Worm (Caenorhabditis elegans) whole organism, L4 larva: ENCODE data around the gene gpx-2.
"Not testable (repeated sequence)": the region's sequence is repeated elsewhere in the genome, so short reads cannot be mapped to it uniquely, and the experiment has no call there.

Source experiments
- D1046.2 ChIP-seq: fragments of 200-800 bp; sonication (Bioruptor generic); IDR thresholded peaks from 2 replicates; pipeline ENCODE4 v1.3.6; 2022; ENCODE audit warnings: missing genetic modification characterization, missing compliant biosample characterization
- T20F7.1 ChIP-seq: fragments of 200-800 bp; sonication (Bioruptor generic); optimal IDR thresholded peaks from 2 replicates; lab custom pipeline; 2018; ENCODE audit warnings: mild to moderate bottlenecking, missing genetic modification characterization, missing compliant biosample characterization
- ZK337.2 ChIP-seq: fragments of 200-800 bp; sonication (Bioruptor generic); IDR thresholded peaks from 2 replicates; pipeline ENCODE4 v1.3.6; 2022; ENCODE audit warnings: missing genetic modification reagents, missing genetic modification characterization, missing compliant biosample characterization
- aha-1 ChIP-seq: fragments of 150-350 bp; peaks from one replicate; lab custom pipeline; 2014; ENCODE audit warnings: missing biosample characterization, missing genetic modification characterization
- aly-2 ChIP-seq: sonication (generic microtip); optimal IDR thresholded peaks from 2 replicates; lab custom pipeline; 2018; ENCODE audit warnings: missing biosample characterization, missing genetic modification characterization
- attf-4 ChIP-seq: sonication (generic microtip); optimal IDR thresholded peaks from 3 replicates; lab custom pipeline; 2017; ENCODE audit warnings: missing biosample characterization, missing genetic modification characterization
- ceh-28 ChIP-seq: fragments of 150-350 bp; optimal IDR thresholded peaks from 2 replicates; lab custom pipeline; 2014; ENCODE audit warnings: missing biosample characterization, missing genetic modification reagents, missing genetic modification characterization
- ceh-62 ChIP-seq: sonication (generic microtip); optimal IDR thresholded peaks from 2 replicates; lab custom pipeline; 2017; ENCODE audit warnings: missing biosample characterization, missing genetic modification characterization
- cey-2 ChIP-seq: sonication (generic microtip); optimal IDR thresholded peaks from 3 replicates; lab custom pipeline; 2017; ENCODE audit warnings: missing genetic modification characterization, mild to moderate bottlenecking, missing compliant biosample characterization, antibody characterized with exemption, borderline replicate concordance; ENCODE audit not compliant: insufficient read depth
- daf-16 ChIP-seq, 3 experiments: sonication (generic microtip); optimal IDR thresholded peaks; 2 replicates each; lab custom pipeline; 2016 to 2017; ENCODE audit warnings: missing genetic modification characterization in 3 of 3, missing genetic modification reagents in 3 of 3, mild to moderate bottlenecking in 2 of 3, missing compliant biosample characterization in 2 of 3, missing biosample characterization in 1 of 3, moderate library complexity in 1 of 3
- dmd-6 ChIP-seq: fragments of 200-800 bp; sonication (Bioruptor generic); IDR thresholded peaks from 2 replicates; pipeline ENCODE4 v1.3.6; 2022; ENCODE audit warnings: missing genetic modification reagents, missing genetic modification characterization, missing compliant biosample characterization
- dmd-9 ChIP-seq: fragments of 200-800 bp; sonication (Bioruptor generic); IDR thresholded peaks from 2 replicates; pipeline ENCODE4 v1.3.6; 2022; ENCODE audit warnings: missing genetic modification reagents, missing genetic modification characterization, missing compliant biosample characterization
- dpl-1 ChIP-seq: fragments of 150-350 bp; optimal IDR thresholded peaks from 2 replicates; lab custom pipeline; 2014; ENCODE audit warnings: missing biosample characterization, missing genetic modification reagents, missing genetic modification characterization
- egl-43 ChIP-seq: fragments of 200-800 bp; sonication (Bioruptor generic); IDR thresholded peaks from 2 replicates; pipeline ENCODE4 v1.3.6; 2022; ENCODE audit warnings: missing genetic modification reagents, missing genetic modification characterization, missing compliant biosample characterization
- hif-1 ChIP-seq, 2 experiments: sonication (generic microtip); optimal IDR thresholded peaks; 2 replicates each; lab custom pipeline; 2016 to 2017; ENCODE audit warnings: missing compliant biosample characterization in 2 of 2, missing genetic modification characterization in 2 of 2, missing genetic modification reagents in 2 of 2, missing genotype in 2 of 2, mild to moderate bottlenecking in 1 of 2
- hmg-1.1 ChIP-seq: fragments of 200-800 bp; sonication (Bioruptor generic); IDR thresholded peaks from 2 replicates; pipeline ENCODE4 v1.3.6; 2022; ENCODE audit warnings: missing genetic modification reagents, missing genetic modification characterization, missing compliant biosample characterization
- lsy-2 ChIP-seq, 2 experiments: fragments of 150-350 bp in 1 of 2; sonication (generic microtip) in 1 of 2; optimal IDR thresholded peaks; 2 replicates each; lab custom pipeline; 2014 to 2017; ENCODE audit warnings: missing biosample characterization in 2 of 2, missing genetic modification characterization in 2 of 2
- mes-2 ChIP-seq: sonication (generic microtip); optimal IDR thresholded peaks from 2 replicates; lab custom pipeline; 2016; ENCODE audit warnings: missing genotype, mild to moderate bottlenecking, missing genetic modification characterization, missing compliant biosample characterization; ENCODE audit not compliant: poor library complexity, severe bottlenecking
- nhr-41 ChIP-seq: fragments of 200-800 bp; sonication (Bioruptor generic); IDR thresholded peaks from 2 replicates; pipeline ENCODE4 v1.3.6; 2022; ENCODE audit warnings: missing genetic modification reagents, missing genetic modification characterization, missing compliant biosample characterization
- nhr-42 ChIP-seq: fragments of 200-800 bp; sonication (Bioruptor generic); IDR thresholded peaks from 2 replicates; pipeline ENCODE4 v1.3.6; 2022; ENCODE audit warnings: missing genetic modification characterization, missing compliant biosample characterization
- nhr-48 ChIP-seq: sonication (generic microtip); optimal IDR thresholded peaks from 2 replicates; lab custom pipeline; 2016; ENCODE audit warnings: mild to moderate bottlenecking, missing genetic modification characterization, missing compliant biosample characterization
- nhr-6 ChIP-seq: fragments of 150-350 bp; optimal IDR thresholded peaks from 2 replicates; lab custom pipeline; 2014; ENCODE audit warnings: missing biosample characterization, missing genetic modification characterization
- pha-4 ChIP-seq, 2 experiments: fragments of 150-350 bp in 1 of 2; fragments of 200-800 bp in 1 of 2; sonication (Bioruptor generic) in 1 of 2; IDR thresholded peaks in 1 of 2; optimal IDR thresholded peaks in 1 of 2; 2 replicates each; pipeline versions ENCODE4 v1.3.6 to Lab custom; 2014 to 2022; ENCODE audit warnings: missing genetic modification characterization in 2 of 2, missing genetic modification reagents in 2 of 2, missing biosample characterization in 1 of 2, missing compliant biosample characterization in 1 of 2
- rbr-2 ChIP-seq: sonication (generic microtip); optimal IDR thresholded peaks from 2 replicates; lab custom pipeline; 2016; ENCODE audit warnings: missing genotype, missing genetic modification characterization, missing compliant biosample characterization
- saeg-2 ChIP-seq: fragments of 200-800 bp; sonication (Bioruptor generic); IDR thresholded peaks from 2 replicates; pipeline ENCODE4 v1.3.6; 2022; ENCODE audit warnings: missing genetic modification reagents, missing genetic modification characterization, missing compliant biosample characterization
- snpc-4 ChIP-seq: fragments of 150-350 bp; optimal IDR thresholded peaks from 2 replicates; lab custom pipeline; 2014; ENCODE audit warnings: missing biosample characterization, missing genetic modification characterization
- unc-130 ChIP-seq: sonication (generic microtip); optimal IDR thresholded peaks from 2 replicates; lab custom pipeline; 2016; ENCODE audit warnings: missing genetic modification reagents, missing genetic modification characterization, missing compliant biosample characterization
- unc-62 ChIP-seq, 3 experiments: fragments of 150-350 bp in 1 of 3; sonication (generic microtip); optimal IDR thresholded peaks in 2 of 3; peaks in 1 of 3; 1 replicate in 1 of 3; 2 replicates in 2 of 3; lab custom pipeline; 2014 to 2017; ENCODE audit warnings: missing biosample characterization in 3 of 3, missing genetic modification characterization in 3 of 3, missing genetic modification reagents in 3 of 3, missing genotype in 1 of 3
- vab-7 ChIP-seq: fragments of 200-800 bp; sonication (Bioruptor generic); IDR thresholded peaks from 2 replicates; pipeline ENCODE4 v1.3.6; 2022; ENCODE audit warnings: missing genetic modification reagents, missing genetic modification characterization, missing compliant biosample characterization
- zfp-2 ChIP-seq: sonication (generic microtip); optimal IDR thresholded peaks from 2 replicates; lab custom pipeline; 2016; ENCODE audit warnings: mild to moderate bottlenecking, missing genetic modification characterization, missing compliant biosample characterization
- zip-11 ChIP-seq: fragments of 200-800 bp; sonication (Bioruptor generic); IDR thresholded peaks from 2 replicates; pipeline ENCODE4 v1.3.6; 2022; ENCODE audit warnings: missing genetic modification characterization, missing compliant biosample characterization

The gpx-2 gene

ce11 chrII:14856922-14857321 is 9.6 kb upstream of the gpx-2 start, which contains the start of gene rbm-28:
rbm-28 (plus strand) TSS chrII:14857259.
- TF ChIP-seq unc-130 (GFP tag; lab: Kevin White, UChicago), result peak; percentile 59
- TF ChIP-seq snpc-4 (tag; lab: Kevin White, UChicago), result no peak
- TF ChIP-seq rbr-2 (tag; lab: Kevin White, UChicago), result no peak
- TF ChIP-seq pha-4 (GFP tag; IDR thresholded peaks at IDR 0.05; lab: Robert Waterston, UW), result no peak
- no peak for TF ChIP-seq pha-4 (tag; optimal IDR thresholded peaks at IDR 0.05; lab: Kevin White, UChicago)
- no peak for TF ChIP-seq saeg-2 (GFP tag; lab: Robert Waterston, UW)
- TF ChIP-seq aly-2 (tag; lab: Kevin White, UChicago), result no peak
- peak; percentile 95 for TF ChIP-seq mes-2 (tag; lab: Kevin White, UChicago)
- TF ChIP-seq vab-7 (GFP tag; lab: Robert Waterston, UW), result 0 out of 2 replicates have a peak, but pooled peaks have one; percentile 8
- peak in 1 of 2 experiments; percentile 49 for TF ChIP-seq lsy-2 (tag; optimal IDR thresholded peaks at IDR 0.05; lab: Kevin White, UChicago)
- peak in 1 of 2 experiments; percentile 79 for TF ChIP-seq hif-1 (tag; optimal IDR thresholded peaks at IDR 0.05; lab: Kevin White, UChicago)
- peak; percentile 88 for TF ChIP-seq dpl-1

- peak; percentile 27; the same call in 1 of the 2 replicates for TF ChIP-seq hmg-1.1
- peak; percentile 27 for TF ChIP-seq dmd-6 (GFP tag; lab: Robert Waterston, UW)
- not testable (repeated sequence) for TF ChIP-seq daf-16 (GFP tag; optimal IDR thresholded peaks at IDR 0.05; lab: Kevin White, UChicago)
- TF ChIP-seq daf-16 (tag; optimal IDR thresholded peaks at IDR 0.05; lab: Kevin White, UChicago), result peak; percentile 35
Observed at ce11 chrII:14864304-14864703, 2.3 kb upstream of the gpx-2 start.

ce11 chrII:14865152-14865551 is 1.4 kb upstream of the gpx-2 start:
- TF ChIP-seq nhr-42 (GFP tag; lab: Robert Waterston, UW), result 0 out of 2 replicates have a peak, but pooled peaks have one; percentile 27
- TF ChIP-seq dmd-6 (GFP tag; lab: Robert Waterston, UW), result peak; percentile 23; the same call in 1 of the 2 replicates

ce11 chrII:14866156-14866555 is 410 bp upstream of the gpx-2 start:
- TF ChIP-seq nhr-48 (no peak), zip-11 (GFP tag; lab: Robert Waterston, UW) (no peak), cey-2 (tag; lab: Kevin White, UChicago) (no peak), T20F7.1 (GFP tag; lab: Kevin White, UChicago) (no peak), mes-2 (tag; lab: Kevin White, UChicago) (no peak), dmd-9 (no peak), unc-62 (GFP tag; optimal IDR thresholded peaks at IDR 0.05 in 1 of 2; lab: Kevin White, UChicago) (peak in 1 of 2 experiments; percentile 79), unc-62 (tag; optimal IDR thresholded peaks at IDR 0.05; lab: Kevin White, UChicago) (no peak), aha-1 (tag; lab: Kevin White, UChicago) (peak; percentile 65), ceh-28 (tag; lab: Kevin White, UChicago) (no peak), attf-4 (no peak), nhr-41 (GFP tag; lab: Robert Waterston, UW) (no peak)

- TF ChIP-seq D1046.2 (GFP tag; lab: Robert Waterston, UW), result 0 out of 2 replicates have a peak, but pooled peaks have one; percentile 61
- TF ChIP-seq ceh-62 (tag; lab: Kevin White, UChicago), result no peak
- no peak for TF ChIP-seq zfp-2 (tag; lab: Kevin White, UChicago)
- peak; percentile 53; the same call in 1 of the 2 replicates for TF ChIP-seq egl-43 (GFP tag; lab: Robert Waterston, UW)
- TF ChIP-seq nhr-6 (tag; lab: Kevin White, UChicago), result no peak
- TF ChIP-seq ZK337.2 (GFP tag; lab: Robert Waterston, UW), result 0 out of 2 replicates have a peak, but pooled peaks have one; percentile 9
- no peak for TF ChIP-seq daf-16 (GFP tag; optimal IDR thresholded peaks at IDR 0.05; lab: Kevin White, UChicago)
- no peak for TF ChIP-seq daf-16 (tag; optimal IDR thresholded peaks at IDR 0.05; lab: Kevin White, UChicago)
- no peak for TF ChIP-seq unc-62 (GFP tag; optimal IDR thresholded peaks at IDR 0.05 in 1 of 2; lab: Kevin White, UChicago)
- no peak for TF ChIP-seq unc-62 (tag; optimal IDR thresholded peaks at IDR 0.05; lab: Kevin White, UChicago)
Observed at ce11 chrII:14867530-14867929, 964 bp downstream of the gpx-2 start.
